Fruit fly (Drosophila melanogaster) whole organism, embryonic: ENCODE data around the gene ens.

Source experiments
- Antp ChIP-seq: fragments of 200-800 bp; sonication (Bioruptor generic); optimal IDR thresholded peaks from 3 replicates; lab custom pipeline; 2016; ENCODE audit warnings: missing biosample characterization, missing genetic modification characterization
- Bgb ChIP-seq: fragments of 200-800 bp; sonication (Bioruptor generic); IDR thresholded peaks from 2 replicates; pipeline ENCODE4 v1.3.6; 2022; ENCODE audit warnings: missing biosample characterization, missing genetic modification characterization; ENCODE audit not compliant: partially characterized antibody
- CG11456 ChIP-seq: fragments of 200-800 bp; sonication (Bioruptor generic); IDR thresholded peaks from 3 replicates; pipeline ENCODE4 v1.3.6; 2022; ENCODE audit warnings: missing biosample characterization, missing genetic modification characterization
- CG13287 ChIP-seq: fragments of 200-800 bp; sonication (Bioruptor generic); IDR thresholded peaks from 2 replicates; pipeline ENCODE4 v1.3.6; 2022; ENCODE audit warnings: missing biosample characterization, missing genetic modification characterization; ENCODE audit not compliant: partially characterized antibody
- CG1647 ChIP-seq: fragments of 200-800 bp; sonication (Bioruptor generic); optimal IDR thresholded peaks from 3 replicates; lab custom pipeline; 2016; ENCODE audit warnings: missing biosample characterization, missing genetic modification characterization
- CG1832 ChIP-seq: fragments of 200-800 bp; sonication (Bioruptor generic); optimal IDR thresholded peaks from 2 replicates; lab custom pipeline; 2017; ENCODE audit warnings: missing biosample characterization, mild to moderate bottlenecking, missing genetic modification characterization, inconsistent platforms
- CG2199 ChIP-seq: fragments of 200-800 bp; sonication (Bioruptor generic); IDR thresholded peaks from 3 replicates; pipeline ENCODE4 v1.3.6; 2022; ENCODE audit warnings: missing biosample characterization, missing genetic modification characterization
- CG7963 ChIP-seq: fragments of 200-800 bp; sonication (Bioruptor generic); IDR thresholded peaks from 3 replicates; pipeline ENCODE4 v1.3.6; 2022; ENCODE audit warnings: missing biosample characterization, missing genetic modification characterization; ENCODE audit not compliant: partially characterized antibody
- Dad ChIP-seq: fragments of 200-800 bp; sonication (Bioruptor generic); optimal IDR thresholded peaks from 3 replicates; lab custom pipeline; 2016; ENCODE audit warnings: missing biosample characterization, missing genetic modification characterization
- Hey ChIP-seq: fragments of 200-800 bp; sonication (Bioruptor generic); optimal IDR thresholded peaks from 3 replicates; lab custom pipeline; 2018; ENCODE audit warnings: missing biosample characterization, mild to moderate bottlenecking, missing genetic modification characterization
- Med ChIP-seq: fragments of 200-800 bp; sonication (Bioruptor generic); peaks from one replicate; lab custom pipeline; 2016; ENCODE audit warnings: missing biosample characterization, missing genetic modification characterization, mild to moderate bottlenecking, inconsistent platforms, moderate library complexity
- Oaz ChIP-seq: fragments of 200-800 bp; sonication (Bioruptor generic); IDR thresholded peaks from 2 replicates; pipeline ENCODE4 v1.3.6; 2022; ENCODE audit warnings: missing biosample characterization, missing genetic modification characterization
- Opbp ChIP-seq: fragments of 200-800 bp; sonication (Bioruptor generic); IDR thresholded peaks from 3 replicates; pipeline ENCODE4 v1.3.6; 2022; ENCODE audit warnings: missing biosample characterization, missing genetic modification characterization; ENCODE audit not compliant: partially characterized antibody
- Spps ChIP-seq: fragments of 200-800 bp; sonication (Bioruptor generic); optimal IDR thresholded peaks from 2 replicates; lab custom pipeline; 2018; ENCODE audit warnings: missing biosample characterization, mild to moderate bottlenecking, missing genetic modification characterization
- Trl ChIP-seq, 3 experiments: fragments of >200 bp in 2 of 3; fragments of 200-800 bp in 1 of 3; sonication (Bioruptor generic) in 1 of 3; optimal IDR thresholded peaks; 2 replicates in 1 of 3; 3 replicates in 2 of 3; lab custom pipeline; 2016 to 2017; ENCODE audit warnings: missing biosample characterization in 1 of 3, missing genetic modification characterization in 1 of 3
- abd-A ChIP-seq: fragments of 200-800 bp; sonication (Bioruptor generic); optimal IDR thresholded peaks from 3 replicates; lab custom pipeline; 2019; ENCODE audit warnings: missing biosample characterization, mild to moderate bottlenecking, missing genetic modification characterization, moderate library complexity
- bsh ChIP-seq, 2 experiments: fragments of 200-800 bp; sonication (Bioruptor generic); optimal IDR thresholded peaks; 2 replicates each; lab custom pipeline; 2017 to 2018; ENCODE audit warnings: mild to moderate bottlenecking in 2 of 2, missing biosample characterization in 2 of 2, missing genetic modification characterization in 2 of 2, moderate library complexity in 1 of 2
- btn ChIP-seq: fragments of 200-800 bp; sonication (Bioruptor generic); optimal IDR thresholded peaks from 2 replicates; lab custom pipeline; 2016; ENCODE audit warnings: missing biosample characterization, missing genetic modification characterization
- cg ChIP-seq: fragments of 200-800 bp; sonication (Bioruptor generic); optimal IDR thresholded peaks from 3 replicates; lab custom pipeline; 2019; ENCODE audit warnings: missing biosample characterization, mild to moderate bottlenecking, missing genetic modification characterization, moderate library complexity
- ci ChIP-seq: fragments of 200-800 bp; sonication (Bioruptor generic); IDR thresholded peaks from 3 replicates; pipeline ENCODE4 v1.3.6; 2022; ENCODE audit warnings: missing biosample characterization, missing genetic modification characterization
- crol ChIP-seq: fragments of 200-800 bp; sonication (Bioruptor generic); IDR thresholded peaks from 2 replicates; pipeline ENCODE4 v1.3.6; 2022; ENCODE audit warnings: missing biosample characterization, missing genetic modification characterization
- dysf ChIP-seq: fragments of 200-800 bp; sonication (Bioruptor generic); IDR thresholded peaks from 3 replicates; pipeline ENCODE4 v1.3.6; 2022; ENCODE audit warnings: missing biosample characterization, missing genetic modification characterization
- ewg ChIP-seq: fragments of 200-800 bp; sonication (Bioruptor generic); optimal IDR thresholded peaks from 3 replicates; lab custom pipeline; 2017; ENCODE audit warnings: mild to moderate bottlenecking, missing biosample characterization, missing genetic modification reagents, missing genetic modification characterization
- gt ChIP-seq: fragments of 200-800 bp; sonication (Bioruptor generic); IDR thresholded peaks from 2 replicates; pipeline ENCODE4 v1.3.6; 2022; ENCODE audit warnings: missing biosample characterization, missing genetic modification characterization
- insv ChIP-seq, 2 experiments: fragments of 200-800 bp; sonication (Bioruptor generic); optimal IDR thresholded peaks; 3 replicates each; lab custom pipeline; 2016 to 2018; ENCODE audit warnings: missing biosample characterization in 2 of 2, missing genetic modification characterization in 2 of 2
- kni ChIP-seq: fragments of 200-800 bp; sonication (Bioruptor generic); optimal IDR thresholded peaks from 3 replicates; lab custom pipeline; 2017; ENCODE audit warnings: mild to moderate bottlenecking, missing biosample characterization, missing genetic modification reagents, missing genetic modification characterization
- lola ChIP-seq, 3 experiments: fragments of >200 bp in 2 of 3; fragments of 200-800 bp in 1 of 3; sonication (Bioruptor generic) in 1 of 3; optimal IDR thresholded peaks; 2 replicates each; lab custom pipeline; 2017 to 2019; ENCODE audit warnings: missing biosample characterization in 3 of 3, missing genetic modification characterization in 3 of 3, mild to moderate bottlenecking in 1 of 3, moderate library complexity in 1 of 3
- lov ChIP-seq, 2 experiments: fragments of 200-800 bp in 1 of 2; fragments of >200 bp in 1 of 2; sonication (Bioruptor generic) in 1 of 2; IDR thresholded peaks in 1 of 2; optimal IDR thresholded peaks in 1 of 2; 2 replicates in 1 of 2; 3 replicates in 1 of 2; pipeline versions ENCODE4 v1.3.6 to Lab custom; 2017 to 2022; ENCODE audit warnings: missing biosample characterization in 1 of 2, missing genetic modification characterization in 1 of 2
- mirr ChIP-seq: fragments of 200-800 bp; sonication (Bioruptor generic); optimal IDR thresholded peaks from 3 replicates; lab custom pipeline; 2018; ENCODE audit warnings: missing biosample characterization, mild to moderate bottlenecking, missing genetic modification characterization
- nerfin-1 ChIP-seq: fragments of 200-800 bp; sonication (Bioruptor generic); optimal IDR thresholded peaks from 3 replicates; lab custom pipeline; 2019; ENCODE audit warnings: missing biosample characterization, mild to moderate bottlenecking, missing genetic modification characterization, moderate library complexity
- nom ChIP-seq: fragments of 200-800 bp; sonication (Bioruptor generic); optimal IDR thresholded peaks from 2 replicates; lab custom pipeline; 2017; ENCODE audit warnings: missing biosample characterization, missing genetic modification characterization, mild to moderate bottlenecking, moderate library complexity, missing genetic modification reagents
- oc ChIP-seq: fragments of 200-800 bp; sonication (Bioruptor generic); optimal IDR thresholded peaks from 2 replicates; lab custom pipeline; 2018; ENCODE audit warnings: missing biosample characterization, mild to moderate bottlenecking, missing genetic modification characterization, moderate library complexity
- org-1 ChIP-seq: fragments of 200-800 bp; sonication (Bioruptor generic); optimal IDR thresholded peaks from 2 replicates; lab custom pipeline; 2017; ENCODE audit warnings: missing biosample characterization, missing genetic modification characterization
- pros ChIP-seq: fragments of 200-800 bp; sonication (Bioruptor generic); optimal IDR thresholded peaks from 3 replicates; lab custom pipeline; 2019; ENCODE audit warnings: missing biosample characterization, mild to moderate bottlenecking, missing genetic modification characterization, moderate library complexity
- pzg ChIP-seq: fragments of 200-800 bp; sonication (Bioruptor generic); optimal IDR thresholded peaks from 3 replicates; lab custom pipeline; 2018; ENCODE audit warnings: missing biosample characterization, mild to moderate bottlenecking, missing genetic modification characterization, moderate library complexity
- rib ChIP-seq: fragments of 200-800 bp; sonication (Bioruptor generic); IDR thresholded peaks from 2 replicates; pipeline ENCODE4 v1.3.6; 2022; ENCODE audit warnings: missing biosample characterization, missing genetic modification characterization
- run ChIP-seq: fragments of 200-800 bp; sonication (Bioruptor generic); optimal IDR thresholded peaks from 3 replicates; lab custom pipeline; 2018; ENCODE audit warnings: missing biosample characterization, mild to moderate bottlenecking, missing genetic modification characterization
- sd ChIP-seq: fragments of 200-800 bp; sonication (Bioruptor generic); optimal IDR thresholded peaks from 3 replicates; lab custom pipeline; 2018; ENCODE audit warnings: missing biosample characterization, mild to moderate bottlenecking, missing genetic modification characterization, moderate library complexity
- seq ChIP-seq: fragments of 200-800 bp; sonication (Bioruptor generic); IDR thresholded peaks from 2 replicates; pipeline ENCODE4 v1.3.6; 2022; ENCODE audit warnings: missing biosample characterization, missing genetic modification characterization
- sisA ChIP-seq: fragments of 200-800 bp; sonication (Bioruptor generic); IDR thresholded peaks from 2 replicates; pipeline ENCODE4 v1.3.6; 2022; ENCODE audit warnings: missing biosample characterization, missing genetic modification characterization
- sob ChIP-seq: fragments of 200-800 bp; sonication (Bioruptor generic); IDR thresholded peaks from 2 replicates; pipeline ENCODE4 v1.3.6; 2022; ENCODE audit warnings: missing biosample characterization, missing genetic modification characterization
- sqz ChIP-seq: fragments of 200-800 bp; sonication (Bioruptor generic); optimal IDR thresholded peaks from 3 replicates; lab custom pipeline; 2018; ENCODE audit warnings: missing biosample characterization, mild to moderate bottlenecking, missing genetic modification characterization
- sr ChIP-seq: fragments of 200-800 bp; sonication (Bioruptor generic); IDR thresholded peaks from 3 replicates; pipeline ENCODE4 v1.3.6; 2022; ENCODE audit warnings: missing biosample characterization, missing genetic modification characterization
- tll ChIP-seq, 2 experiments: fragments of 200-800 bp in 1 of 2; fragments of >200 bp in 1 of 2; sonication (Bioruptor generic) in 1 of 2; optimal IDR thresholded peaks; 2 replicates each; lab custom pipeline; 2017 to 2019; ENCODE audit warnings: missing biosample characterization in 2 of 2, missing genetic modification characterization in 2 of 2, mild to moderate bottlenecking in 1 of 2, moderate library complexity in 1 of 2
- unc-4 ChIP-seq: fragments of 200-800 bp; sonication (Bioruptor generic); IDR thresholded peaks from 2 replicates; pipeline ENCODE4 v1.3.6; 2022; ENCODE audit warnings: missing biosample characterization, missing genetic modification characterization; ENCODE audit not compliant: partially characterized antibody
- z ChIP-seq: fragments of 200-800 bp; sonication (Bioruptor generic); IDR thresholded peaks from 3 replicates; pipeline ENCODE4 v1.3.6; 2022; ENCODE audit warnings: missing biosample characterization, missing genetic modification characterization
- zen2 ChIP-seq: fragments of 200-800 bp; sonication (Bioruptor generic); IDR thresholded peaks from 3 replicates; pipeline ENCODE4 v1.3.6; 2022; ENCODE audit warnings: missing biosample characterization, missing genetic modification characterization; ENCODE audit not compliant: partially characterized antibody

Gene ens

DNA sequence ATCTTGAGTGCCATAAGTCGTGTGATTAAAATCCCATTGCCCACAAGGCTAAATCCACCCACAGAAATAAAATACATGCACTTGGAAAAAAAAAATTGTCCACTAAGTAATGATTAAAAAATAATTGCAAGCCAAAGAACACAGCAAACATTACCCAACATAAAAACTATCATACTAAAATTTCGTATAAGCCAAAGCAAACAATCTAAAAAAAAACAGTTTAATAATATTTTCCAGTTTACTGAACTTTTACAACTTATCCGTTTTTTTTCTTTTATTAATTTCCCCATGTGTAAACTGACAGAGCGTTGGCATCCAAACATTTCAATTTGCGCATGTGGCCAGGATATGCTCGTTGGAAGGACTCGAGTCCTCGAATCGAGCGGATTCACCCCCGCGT, 54.1 kb downstream of the ens start (continued):
- no peak for TF ChIP-seq insv (GFP tag; optimal IDR thresholded peaks at IDR 0.05; lab: Kevin White, UChicago)
- no peak for TF ChIP-seq Antp (GFP tag; lab: Kevin White, UChicago)
- TF ChIP-seq bsh (GFP tag; optimal IDR thresholded peaks at IDR 0.05; lab: Kevin White, UChicago) = peak in 1 of 2 experiments; percentile 26
- TF ChIP-seq Spps (tag; lab: Kevin White, UChicago) = no peak
- no peak for TF ChIP-seq nom

DNA sequence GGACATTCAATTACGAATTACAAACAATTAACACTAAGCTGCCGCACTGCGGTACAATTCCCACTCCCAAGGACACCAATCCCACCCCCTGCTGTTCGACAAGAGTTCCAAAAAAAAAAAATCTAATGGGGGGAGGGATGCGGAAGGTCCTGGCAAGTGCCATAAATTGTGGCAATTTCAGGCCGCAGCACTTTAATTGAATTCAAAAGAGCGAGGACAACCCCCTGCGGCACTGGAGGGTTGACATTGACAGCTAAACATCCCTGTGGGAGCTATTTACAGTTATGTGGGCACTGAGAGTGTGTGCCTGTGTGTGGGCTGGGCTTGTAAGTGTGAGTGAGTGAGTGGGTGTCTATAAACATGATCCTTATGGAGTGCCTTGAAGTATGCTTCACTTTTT, 57.4 kb downstream of the ens start:
- TF ChIP-seq lov (optimal IDR thresholded peaks at IDR 0.05; lab: Kevin White, UChicago) (no peak), lov (GFP tag; IDR thresholded peaks at IDR 0.05; lab: Robert Waterston, UW) (0 out of 3 replicates have a peak, but pooled peaks have one; percentile 10), pros (GFP tag; lab: Kevin White, UChicago) (peak; percentile 83), abd-A (peak; percentile 94), dysf (no peak), unc-4 (GFP tag; lab: Robert Waterston, UW) (no peak), nerfin-1 (peak; percentile 65), crol (0 out of 2 replicates have a peak, but pooled peaks have one; percentile 25), Dad (no peak), CG1832 (GFP tag; lab: Kevin White, UChicago) (no peak), Hey (tag; lab: Kevin White, UChicago) (peak; percentile 88), oc (tag; lab: Kevin White, UChicago) (peak; percentile 40), mirr (peak; percentile 49), tll (GFP tag; optimal IDR thresholded peaks at IDR 0.05; lab: Kevin White, UChicago) (no peak), sisA (GFP tag; lab: Robert Waterston, UW) (no peak), run (tag; lab: Kevin White, UChicago) (peak; percentile 77), sqz (peak; percentile 85), Oaz (peak; percentile 30; the same call in 1 of the 2 replicates), seq (peak; percentile 39; the same call in 1 of the 2 replicates), rib (GFP tag; lab: Robert Waterston, UW) (no peak), kni (GFP tag; lab: Kevin White, UChicago) (peak; percentile 11), cg (GFP tag; lab: Kevin White, UChicago) (peak; percentile 5), sr (0 out of 3 replicates have a peak, but pooled peaks have one; percentile 25), gt (GFP tag; lab: Robert Waterston, UW) (no peak), sd (peak; percentile 2), org-1 (GFP tag; lab: Kevin White, UChicago) (no peak), CG11456 (GFP tag; lab: Robert Waterston, UW) (0 out of 3 replicates have a peak, but pooled peaks have one; percentile 35), CG1647 (GFP tag; lab: Kevin White, UChicago) (no peak), pzg (GFP tag; lab: Kevin White, UChicago) (no peak), lola (GFP tag; optimal IDR thresholded peaks at IDR 0.05; lab: Kevin White, UChicago) (no peak)

DNA sequence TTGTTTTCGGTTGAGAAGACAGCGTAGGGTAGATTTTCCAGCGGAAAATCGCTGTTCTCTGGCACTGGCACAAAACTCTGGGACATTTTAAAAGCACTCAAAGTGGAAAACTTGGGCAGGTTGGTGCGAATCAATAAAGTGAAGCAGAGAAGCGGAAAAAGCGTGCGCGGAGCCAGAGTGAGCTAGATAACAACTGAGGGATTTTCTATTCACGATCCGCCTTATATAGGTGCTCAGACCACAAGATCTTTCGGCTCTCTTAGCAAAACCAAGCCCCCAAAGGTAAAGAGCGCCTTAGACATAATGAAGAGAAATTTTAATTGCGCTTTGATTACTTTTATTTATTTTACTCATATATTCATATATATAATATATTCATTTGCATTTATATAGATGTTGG, 60.6 kb downstream of the ens start, which contains the start of gene Faa:
Gene Faa (minus strand): TSS at position 200 of the 400 bp plus-strand sequence.
- TF ChIP-seq sob (GFP tag; lab: Robert Waterston, UW) = peak; percentile 36; the same call in 1 of the 2 replicates
- TF ChIP-seq CG2199 (GFP tag; lab: Robert Waterston, UW) = 0 out of 3 replicates have a peak, but pooled peaks have one; percentile 37
- peak; percentile 32; the same call in 1 of the 3 replicates for TF ChIP-seq ci (GFP tag; lab: Robert Waterston, UW)
- TF ChIP-seq zen2 (GFP tag; lab: Robert Waterston, UW) = 0 out of 3 replicates have a peak, but pooled peaks have one; percentile 22
- no peak for TF ChIP-seq CG7963
- 0 out of 2 replicates have a peak, but pooled peaks have one; percentile 28 for TF ChIP-seq Bgb (GFP tag; lab: Robert Waterston, UW)
- peak; percentile 30; the same call in 1 of the 2 replicates for TF ChIP-seq CG13287 (GFP tag; lab: Robert Waterston, UW)
- TF ChIP-seq z = peak; percentile 93
- TF ChIP-seq ewg = no peak
- peak; percentile 42 for TF ChIP-seq Med (GFP tag; lab: Kevin White, UChicago)
- 0 out of 3 replicates have a peak, but pooled peaks have one; percentile 16 for TF ChIP-seq Opbp (GFP tag; lab: Robert Waterston, UW)
- no peak for TF ChIP-seq btn
- TF ChIP-seq Trl (optimal IDR thresholded peaks at IDR 0.05; lab: Kevin White, UChicago) = peak; percentile 50 to 55
- TF ChIP-seq Trl (GFP tag; optimal IDR thresholded peaks at IDR 0.05; lab: Kevin White, UChicago) = no peak
